Fruit fly (Drosophila melanogaster) whole organism, embryonic: Measurements from ENCODE around the gene CG10993.

ENCODE experiments used
- Awh ChIP-seq: fragments of 200-800 bp; sonication (Bioruptor generic); IDR thresholded peaks from 2 replicates; pipeline ENCODE4, ENCODE4 v1.3.6; 2022; ENCODE audit warnings: missing biosample characterization, missing genetic modification characterization
- CG10147 ChIP-seq: fragments of 200-800 bp; sonication (Bioruptor generic); optimal IDR thresholded peaks from 2 replicates; lab custom pipeline; 2019; ENCODE audit warnings: missing biosample characterization, mild to moderate bottlenecking, missing genetic modification characterization, moderate library complexity
- CG10274 ChIP-seq: fragments of 200-800 bp; sonication (Bioruptor generic); optimal IDR thresholded peaks from 3 replicates; lab custom pipeline; 2017; ENCODE audit warnings: missing biosample characterization, mild to moderate bottlenecking, missing genetic modification characterization
- CG11456 ChIP-seq: fragments of 200-800 bp; sonication (Bioruptor generic); IDR thresholded peaks from 3 replicates; pipeline ENCODE4 v1.3.6; 2022; ENCODE audit warnings: missing biosample characterization, missing genetic modification characterization
- CG13123 ChIP-seq: fragments of 200-800 bp; sonication (Bioruptor generic); optimal IDR thresholded peaks from 2 replicates; lab custom pipeline; 2016; ENCODE audit warnings: missing biosample characterization, missing genetic modification characterization
- CG13894 ChIP-seq: fragments of 200-800 bp; sonication (Bioruptor generic); optimal IDR thresholded peaks from 3 replicates; lab custom pipeline; 2018; ENCODE audit warnings: missing biosample characterization, mild to moderate bottlenecking, missing genetic modification characterization, moderate library complexity
- CG14441 ChIP-seq: fragments of 200-800 bp; sonication (Bioruptor generic); IDR thresholded peaks from 2 replicates; pipeline ENCODE4 v1.3.6; 2022; ENCODE audit warnings: missing biosample characterization, missing genetic modification characterization
- CG14860 ChIP-seq: fragments of 200-800 bp; sonication (Bioruptor generic); IDR thresholded peaks from 3 replicates; pipeline ENCODE4 v1.3.6; 2022; ENCODE audit warnings: missing biosample characterization, missing genetic modification characterization; ENCODE audit not compliant: partially characterized antibody
- CG15514 ChIP-seq: fragments of 200-800 bp; sonication (Bioruptor generic); optimal IDR thresholded peaks from 3 replicates; lab custom pipeline; 2017; ENCODE audit warnings: missing biosample characterization, missing genetic modification characterization, mild to moderate bottlenecking, moderate library complexity, missing genetic modification reagents
- CG17612 ChIP-seq: fragments of 200-800 bp; sonication (Bioruptor generic); IDR thresholded peaks from 2 replicates; pipeline ENCODE4 v1.3.6; 2022; ENCODE audit warnings: missing biosample characterization, missing genetic modification characterization
- CG17829 ChIP-seq: fragments of 200-800 bp; optimal IDR thresholded peaks from 2 replicates; lab custom pipeline; 2019; ENCODE audit warnings: missing biosample characterization, mild to moderate bottlenecking, missing genetic modification characterization, moderate library complexity
- CG18619 ChIP-seq: fragments of 200-800 bp; sonication (Bioruptor generic); optimal IDR thresholded peaks from 3 replicates; lab custom pipeline; 2017; ENCODE audit warnings: missing biosample characterization, mild to moderate bottlenecking, missing genetic modification characterization
- CG18764 ChIP-seq: fragments of 200-800 bp; sonication (Bioruptor generic); optimal IDR thresholded peaks from 3 replicates; lab custom pipeline; 2016; ENCODE audit warnings: missing biosample characterization, missing genetic modification characterization
- CG3838 ChIP-seq: fragments of 200-800 bp; sonication (Bioruptor generic); optimal IDR thresholded peaks from 3 replicates; lab custom pipeline; 2016; ENCODE audit warnings: missing biosample characterization, missing genetic modification characterization
- CG4730 ChIP-seq: fragments of 200-800 bp; sonication (Bioruptor generic); IDR thresholded peaks from 2 replicates; pipeline ENCODE4 v1.3.6; 2022; ENCODE audit warnings: missing biosample characterization, missing genetic modification characterization
- CG4854 ChIP-seq: fragments of 200-800 bp; sonication (Bioruptor generic); optimal IDR thresholded peaks from 2 replicates; lab custom pipeline; 2016; ENCODE audit warnings: missing biosample characterization, missing genetic modification characterization, inconsistent platforms
- CoRest ChIP-seq: fragments of 200-800 bp; sonication (Bioruptor generic); optimal IDR thresholded peaks from 3 replicates; lab custom pipeline; 2018; ENCODE audit warnings: missing biosample characterization, mild to moderate bottlenecking, missing genetic modification characterization, moderate library complexity
- Doc3 ChIP-seq: fragments of 200-800 bp; sonication (Bioruptor generic); IDR thresholded peaks from 3 replicates; pipeline ENCODE4 v1.3.6; 2022; ENCODE audit warnings: missing biosample characterization, missing genetic modification characterization; ENCODE audit not compliant: partially characterized antibody
- HLH3B ChIP-seq: fragments of 200-800 bp; sonication (Bioruptor generic); IDR thresholded peaks from 2 replicates; pipeline ENCODE4 v1.3.6; 2022; ENCODE audit warnings: missing biosample characterization, missing genetic modification characterization
- NfI ChIP-seq: fragments of 200-800 bp; sonication (Bioruptor generic); optimal IDR thresholded peaks from 3 replicates; lab custom pipeline; 2018; ENCODE audit warnings: missing biosample characterization, mild to moderate bottlenecking, missing genetic modification characterization, moderate library complexity
- Six4 ChIP-seq: fragments of 200-800 bp; sonication (Bioruptor generic); optimal IDR thresholded peaks from 2 replicates; lab custom pipeline; 2016; ENCODE audit warnings: missing biosample characterization, missing genetic modification characterization
- Sry-δ ChIP-seq: fragments of 200-800 bp; sonication (Bioruptor generic); optimal IDR thresholded peaks from 2 replicates; lab custom pipeline; 2016; ENCODE audit warnings: missing biosample characterization, missing genetic modification characterization
- Trl ChIP-seq, 3 experiments: fragments of >200 bp in 2 of 3; fragments of 200-800 bp in 1 of 3; sonication (Bioruptor generic) in 1 of 3; optimal IDR thresholded peaks; 2 replicates in 1 of 3; 3 replicates in 2 of 3; lab custom pipeline; 2016 to 2017; ENCODE audit warnings: missing biosample characterization in 1 of 3, missing genetic modification characterization in 1 of 3
- Vsx1 ChIP-seq: fragments of 200-800 bp; sonication (Bioruptor generic); optimal IDR thresholded peaks from 2 replicates; lab custom pipeline; 2017; ENCODE audit warnings: missing biosample characterization, mild to moderate bottlenecking, missing genetic modification characterization, missing genetic modification reagents
- ac ChIP-seq: fragments of 200-800 bp; sonication (Bioruptor generic); optimal IDR thresholded peaks from 3 replicates; lab custom pipeline; 2017; ENCODE audit warnings: missing biosample characterization, mild to moderate bottlenecking, missing genetic modification characterization
- al ChIP-seq: fragments of 200-800 bp; sonication (Bioruptor generic); IDR thresholded peaks from 2 replicates; pipeline ENCODE4 v1.3.6; 2022; ENCODE audit warnings: missing biosample characterization, missing genetic modification characterization
- bab2 ChIP-seq: fragments of 200-800 bp; sonication (Bioruptor generic); optimal IDR thresholded peaks from 2 replicates; lab custom pipeline; 2016; ENCODE audit warnings: missing biosample characterization, missing genetic modification characterization
- exex ChIP-seq: fragments of 200-800 bp; sonication (Bioruptor generic); optimal IDR thresholded peaks from 4 replicates; lab custom pipeline; 2018; ENCODE audit warnings: missing biosample characterization, mild to moderate bottlenecking, missing genetic modification characterization, moderate library complexity
- gcm ChIP-seq: fragments of 200-800 bp; sonication (Bioruptor generic); optimal IDR thresholded peaks from 2 replicates; lab custom pipeline; 2019; ENCODE audit warnings: missing biosample characterization, mild to moderate bottlenecking, missing genetic modification characterization, moderate library complexity
- hb ChIP-seq: fragments of 200-800 bp; sonication (Bioruptor generic); IDR thresholded peaks from 3 replicates; pipeline ENCODE4 v1.3.6; 2022; ENCODE audit warnings: missing biosample characterization, missing genetic modification characterization; ENCODE audit not compliant: partially characterized antibody
- hbn ChIP-seq: fragments of 200-800 bp; sonication (Bioruptor generic); IDR thresholded peaks from 2 replicates; pipeline ENCODE4 v1.3.6; 2022; ENCODE audit warnings: missing biosample characterization, missing genetic modification characterization; ENCODE audit not compliant: partially characterized antibody
- hkb ChIP-seq, 2 experiments: fragments of 200-800 bp in 1 of 2; fragments of >200 bp in 1 of 2; sonication (Bioruptor generic) in 1 of 2; IDR thresholded peaks in 1 of 2; optimal IDR thresholded peaks in 1 of 2; 2 replicates each; pipeline versions ENCODE4 v1.3.6 to Lab custom; 2017 to 2022; ENCODE audit warnings: missing biosample characterization in 1 of 2, missing genetic modification characterization in 1 of 2
- ind ChIP-seq: fragments of 200-800 bp; sonication (Bioruptor generic); optimal IDR thresholded peaks from 3 replicates; lab custom pipeline; 2016; ENCODE audit warnings: missing biosample characterization, missing genetic modification characterization
- knrl ChIP-seq: fragments of 200-800 bp; sonication (Bioruptor generic); IDR thresholded peaks from 3 replicates; pipeline ENCODE4 v1.3.6; 2022; ENCODE audit warnings: missing biosample characterization, missing genetic modification characterization; ENCODE audit not compliant: partially characterized antibody
- lab ChIP-seq: fragments of 200-800 bp; sonication (Bioruptor generic); optimal IDR thresholded peaks from 3 replicates; lab custom pipeline; 2017; ENCODE audit warnings: missing biosample characterization, missing genetic modification characterization, mild to moderate bottlenecking, moderate library complexity, missing genetic modification reagents
- luna ChIP-seq: fragments of 200-800 bp; sonication (Bioruptor generic); optimal IDR thresholded peaks from 2 replicates; lab custom pipeline; 2016; ENCODE audit warnings: missing biosample characterization, missing genetic modification characterization
- odd ChIP-seq: fragments of 200-800 bp; sonication (Bioruptor generic); optimal IDR thresholded peaks from 2 replicates; lab custom pipeline; 2017; ENCODE audit warnings: missing biosample characterization, mild to moderate bottlenecking, missing genetic modification characterization
- pfk ChIP-seq: fragments of 200-800 bp; sonication (Bioruptor generic); optimal IDR thresholded peaks from 2 replicates; lab custom pipeline; 2018; ENCODE audit warnings: missing biosample characterization, mild to moderate bottlenecking, missing genetic modification characterization, moderate library complexity
- pita ChIP-seq: fragments of 200-800 bp; sonication (Bioruptor generic); optimal IDR thresholded peaks from 2 replicates; lab custom pipeline; 2017; ENCODE audit warnings: missing biosample characterization, mild to moderate bottlenecking, missing genetic modification characterization
- prd ChIP-seq, 3 experiments: fragments of >200 bp in 2 of 3; fragments of 200-800 bp in 1 of 3; sonication (Bioruptor generic) in 1 of 3; optimal IDR thresholded peaks in 2 of 3; IDR thresholded peaks in 1 of 3; 2 replicates in 2 of 3; 3 replicates in 1 of 3; pipeline versions ENCODE4 v1.3.6 to Lab custom; 2017 to 2022; ENCODE audit warnings: missing biosample characterization in 1 of 3, missing genetic modification characterization in 1 of 3
- ranshi ChIP-seq: fragments of 200-800 bp; sonication (Bioruptor generic); IDR thresholded peaks from 2 replicates; pipeline ENCODE4 v1.3.6; 2022; ENCODE audit warnings: missing biosample characterization, missing genetic modification characterization
- repo ChIP-seq: fragments of 200-800 bp; sonication (Bioruptor generic); optimal IDR thresholded peaks from 2 replicates; lab custom pipeline; 2016; ENCODE audit warnings: missing biosample characterization, missing genetic modification characterization
- schlank ChIP-seq: fragments of 200-800 bp; sonication (Bioruptor generic); optimal IDR thresholded peaks from 2 replicates; lab custom pipeline; 2018; ENCODE audit warnings: missing biosample characterization, mild to moderate bottlenecking, missing genetic modification characterization
- sens-2 ChIP-seq: fragments of 200-800 bp; sonication (Bioruptor generic); IDR thresholded peaks from 2 replicates; pipeline ENCODE4 v1.3.6; 2022; ENCODE audit warnings: missing biosample characterization, missing genetic modification characterization
- tio ChIP-seq: fragments of 200-800 bp; sonication (Bioruptor generic); optimal IDR thresholded peaks from 2 replicates; lab custom pipeline; 2017; ENCODE audit warnings: missing biosample characterization, missing genetic modification characterization, inconsistent platforms
- vvl ChIP-seq: fragments of 200-800 bp; sonication (Bioruptor generic); IDR thresholded peaks from 2 replicates; pipeline ENCODE4 v1.3.6; 2022; ENCODE audit warnings: missing biosample characterization, missing genetic modification characterization
- z ChIP-seq: fragments of 200-800 bp; sonication (Bioruptor generic); IDR thresholded peaks from 3 replicates; pipeline ENCODE4 v1.3.6; 2022; ENCODE audit warnings: missing biosample characterization, missing genetic modification characterization

The CG10993 gene

DNA sequence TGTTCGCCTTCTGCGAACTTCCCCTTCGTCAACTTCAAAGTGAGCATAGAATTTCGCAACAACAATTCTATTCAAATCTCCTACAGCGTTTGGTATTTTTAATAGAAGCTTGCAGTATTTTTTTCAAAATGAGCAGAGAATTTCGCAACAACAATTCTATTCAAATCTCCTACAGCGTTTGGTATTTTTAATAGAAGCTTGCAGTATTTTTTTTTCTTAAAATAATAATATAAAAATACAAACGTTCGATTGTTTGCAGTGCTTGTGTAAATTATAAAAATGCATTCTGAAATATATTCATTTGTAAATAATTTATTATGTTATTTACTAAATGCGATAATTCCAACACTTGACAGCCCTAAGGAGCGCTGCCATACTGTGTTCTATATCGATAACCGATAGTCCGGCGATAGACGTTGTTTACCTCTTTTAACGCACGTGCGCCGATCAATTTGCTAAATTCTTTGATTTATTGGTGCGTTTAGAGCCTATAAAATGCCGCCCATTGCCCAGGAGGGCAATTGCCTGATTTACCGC, 34.1 kb downstream of the CG10993 start, which contains the start of the genes CG32625 and Rtc1 (continued):
- peak; percentile 72 for TF ChIP-seq CG17829
- TF ChIP-seq pfk (GFP tag; lab: Kevin White, UChicago): no peak
- peak; percentile 24 for TF ChIP-seq exex (tag; lab: Kevin White, UChicago)
- TF ChIP-seq CG10147 (GFP tag; lab: Kevin White, UChicago): peak; percentile 53
- no peak for TF ChIP-seq hkb (optimal IDR thresholded peaks at IDR 0.05; lab: Kevin White, UChicago)
- peak; percentile 57; the same call in 1 of the 2 replicates for TF ChIP-seq hkb (GFP tag; IDR thresholded peaks at IDR 0.05; lab: Robert Waterston, UW)
- TF ChIP-seq Trl (optimal IDR thresholded peaks at IDR 0.05; lab: Kevin White, UChicago): no peak
- TF ChIP-seq Trl (GFP tag; optimal IDR thresholded peaks at IDR 0.05; lab: Kevin White, UChicago): no peak
- no peak for TF ChIP-seq bab2 (GFP tag; lab: Kevin White, UChicago)
- peak; percentile 20 for TF ChIP-seq Sry-δ (GFP tag; lab: Kevin White, UChicago)
- peak; percentile 24; the same call in 1 of the 2 replicates for TF ChIP-seq hbn (GFP tag; lab: Robert Waterston, UW)
- peak; percentile 21 for TF ChIP-seq CG4854
- TF ChIP-seq gcm (GFP tag; lab: Kevin White, UChicago): peak; percentile 35
- peak; percentile 40 for TF ChIP-seq NfI
- TF ChIP-seq ac (GFP tag; lab: Kevin White, UChicago): no peak
- TF ChIP-seq Awh (GFP tag; lab: Robert Waterston, UW): no peak; the same call in 1 of the 2 replicates
- peak; percentile 60 for TF ChIP-seq CoRest (tag; lab: Kevin White, UChicago)
- no peak for TF ChIP-seq CG3838
- TF ChIP-seq hb (GFP tag; lab: Robert Waterston, UW): no peak
- TF ChIP-seq CG14441 (GFP tag; lab: Robert Waterston, UW): peak; percentile 36; the same call in 1 of the 2 replicates
- no peak for TF ChIP-seq z (GFP tag; lab: Robert Waterston, UW)
- no peak for TF ChIP-seq tio
- TF ChIP-seq CG18619 (GFP tag; lab: Kevin White, UChicago): no peak
- peak; percentile 32; the same call in 2 of the 3 replicates for TF ChIP-seq knrl (GFP tag; lab: Robert Waterston, UW)
- TF ChIP-seq ind (GFP tag; lab: Kevin White, UChicago): peak; percentile 31
- TF ChIP-seq CG13123 (GFP tag; lab: Kevin White, UChicago): peak; percentile 21
- peak; percentile 42 for TF ChIP-seq CG15514 (GFP tag; lab: Kevin White, UChicago)
- TF ChIP-seq CG13894: peak; percentile 54
- TF ChIP-seq pita: no peak
- peak; percentile 34; the same call in 1 of the 3 replicates for TF ChIP-seq Doc3 (GFP tag; lab: Robert Waterston, UW)
- peak; percentile 8 for TF ChIP-seq CG10274 (GFP tag; lab: Kevin White, UChicago)
- no peak for TF ChIP-seq repo (GFP tag; lab: Kevin White, UChicago)
- TF ChIP-seq luna: no peak
- 0 out of 2 replicates have a peak, but pooled peaks have one; percentile 4 for TF ChIP-seq ranshi (GFP tag; lab: Robert Waterston, UW)
- peak; percentile 44 for TF ChIP-seq al (GFP tag; lab: Robert Waterston, UW)
- no peak for TF ChIP-seq CG17612
- peak; percentile 77 for TF ChIP-seq vvl (GFP tag; lab: Robert Waterston, UW)
- TF ChIP-seq odd: peak; percentile 8
- TF ChIP-seq CG18764 (GFP tag; lab: Kevin White, UChicago): no peak
- TF ChIP-seq CG11456 (GFP tag; lab: Robert Waterston, UW): peak; percentile 68; the same call in 1 of the 3 replicates
- TF ChIP-seq schlank: no peak
- no peak for TF ChIP-seq Vsx1 (GFP tag; lab: Kevin White, UChicago)
- peak; percentile 42; the same call in 2 of the 3 replicates for TF ChIP-seq CG14860 (GFP tag; lab: Robert Waterston, UW)
- TF ChIP-seq CG4730: 0 out of 2 replicates have a peak, but pooled peaks have one; percentile 7
- TF ChIP-seq prd (optimal IDR thresholded peaks at IDR 0.05; lab: Kevin White, UChicago): no peak
- TF ChIP-seq prd (GFP tag; IDR thresholded peaks at IDR 0.05; lab: Robert Waterston, UW): peak; percentile 53; the same call in 2 of the 3 replicates
- TF ChIP-seq lab (GFP tag; lab: Kevin White, UChicago): peak; percentile 59
- TF ChIP-seq sens-2: no peak
- peak; percentile 16 for TF ChIP-seq Six4 (GFP tag; lab: Kevin White, UChicago)
- peak; percentile 27; the same call in 1 of the 2 replicates for TF ChIP-seq HLH3B (GFP tag; lab: Robert Waterston, UW)
